Worm (Caenorhabditis elegans) whole organism, young adult: Measurements from ENCODE around the gene C25H3.17.

Experiments
- B0019.2 ChIP-seq: fragments of 200-800 bp; sonication (Bioruptor generic); conservative IDR thresholded peaks from 2 replicates; pipeline ENCODE4 v1.3.6; 2022; ENCODE audit warnings: missing genetic modification reagents, missing genetic modification characterization, missing compliant biosample characterization
- B0035.1 ChIP-seq: sonication (generic microtip); optimal IDR thresholded peaks from 2 replicates; lab custom pipeline; 2016; ENCODE audit warnings: missing genetic modification characterization, mild to moderate bottlenecking, missing compliant biosample characterization, missing genotype, missing genetic modification reagents
- B0261.1 ChIP-seq: sonication (generic microtip); optimal IDR thresholded peaks from 2 replicates; lab custom pipeline; 2016; ENCODE audit warnings: mild to moderate bottlenecking, missing genetic modification characterization, moderate library complexity, missing compliant biosample characterization
- C06A6.2 ChIP-seq: fragments of 200-800 bp; sonication (Bioruptor generic); conservative IDR thresholded peaks from 2 replicates; pipeline ENCODE4 v1.3.6; 2022; ENCODE audit warnings: missing genetic modification characterization, missing compliant biosample characterization
- D2030.7 ChIP-seq: fragments of 200-800 bp; sonication (Bioruptor generic); IDR thresholded peaks from 2 replicates; pipeline ENCODE4 v1.3.6; 2022; ENCODE audit warnings: missing genetic modification reagents, missing genetic modification characterization, missing compliant biosample characterization
- F49E8.2 ChIP-seq: sonication (generic microtip); optimal IDR thresholded peaks from 3 replicates; lab custom pipeline; 2017; ENCODE audit warnings: missing genetic modification characterization, mild to moderate bottlenecking, missing compliant biosample characterization, antibody characterized with exemption, moderate library complexity; ENCODE audit not compliant: insufficient read depth
- F55B11.4 ChIP-seq: sonication (generic microtip); optimal IDR thresholded peaks from 2 replicates; lab custom pipeline; 2016; ENCODE audit warnings: missing compliant biosample characterization, missing genetic modification characterization, borderline replicate concordance; ENCODE audit not compliant: insufficient read depth
- F57A8.1 ChIP-seq: fragments of 200-800 bp; sonication (Bioruptor generic); optimal IDR thresholded peaks from 2 replicates; lab custom pipeline; 2018; ENCODE audit warnings: mild to moderate bottlenecking, missing genetic modification characterization, moderate library complexity, missing compliant biosample characterization
- T26A5.8 ChIP-seq: sonication (generic microtip); optimal IDR thresholded peaks from 2 replicates; lab custom pipeline; 2016; ENCODE audit warnings: missing genetic modification characterization, missing compliant biosample characterization
- Y95B8A.8 ChIP-seq: fragments of 200-800 bp; sonication (Bioruptor generic); IDR thresholded peaks from 2 replicates; pipeline ENCODE4 v1.3.6; 2022; ENCODE audit warnings: missing genetic modification reagents, missing genetic modification characterization, missing compliant biosample characterization
- ZK185.1 ChIP-seq: sonication (generic microtip); optimal IDR thresholded peaks from 2 replicates; lab custom pipeline; 2016; ENCODE audit warnings: mild to moderate bottlenecking, missing genetic modification characterization, missing compliant biosample characterization; ENCODE audit not compliant: poor library complexity, severe bottlenecking
- ama-1 ChIP-seq, 3 experiments: fragments of 150-350 bp in 1 of 3; sonication (generic microtip) in 2 of 3; optimal IDR thresholded peaks; 2 replicates each; lab custom pipeline; 2014 to 2018; ENCODE audit warnings: missing biosample characterization in 2 of 3, missing genetic modification characterization in 2 of 3, missing genetic modification reagents in 2 of 3
- aptf-2 ChIP-seq: fragments of 200-800 bp; sonication (Bioruptor generic); conservative IDR thresholded peaks from 2 replicates; pipeline ENCODE4 v1.3.6; 2022; ENCODE audit warnings: missing genetic modification reagents, missing genetic modification characterization, missing compliant biosample characterization
- aptf-3 ChIP-seq: fragments of 200-800 bp; sonication (Bioruptor generic); IDR thresholded peaks from 2 replicates; pipeline ENCODE4 v1.3.6; 2022; ENCODE audit warnings: missing genetic modification characterization, missing compliant biosample characterization
- athp-1 ChIP-seq: sonication (generic microtip); optimal IDR thresholded peaks from 2 replicates; lab custom pipeline; 2017; ENCODE audit warnings: mild to moderate bottlenecking, missing genetic modification characterization, missing compliant biosample characterization
- attf-3 ChIP-seq: fragments of 200-800 bp; sonication (Bioruptor generic); conservative IDR thresholded peaks from 2 replicates; pipeline ENCODE4 v1.3.6; 2022; ENCODE audit warnings: missing genetic modification reagents, missing genetic modification characterization, missing compliant biosample characterization
- attf-6 ChIP-seq: fragments of 200-800 bp; sonication (Bioruptor generic); IDR thresholded peaks from 2 replicates; pipeline ENCODE4 v1.3.6; 2022; ENCODE audit warnings: missing genetic modification reagents, missing genetic modification characterization, missing compliant biosample characterization
- bed-2 ChIP-seq: fragments of 200-800 bp; sonication (Bioruptor generic); IDR thresholded peaks from 2 replicates; pipeline ENCODE4 v1.3.6; 2022; ENCODE audit warnings: missing genetic modification reagents, missing genetic modification characterization, missing compliant biosample characterization
- ccch-3 ChIP-seq: fragments of 200-800 bp; sonication (Bioruptor generic); optimal IDR thresholded peaks from 2 replicates; lab custom pipeline; 2018; ENCODE audit warnings: mild to moderate bottlenecking, missing genetic modification characterization, missing compliant biosample characterization
- cebp-1 ChIP-seq, 2 experiments: fragments of 200-800 bp in 1 of 2; sonication (Bioruptor generic) in 1 of 2; sonication (generic microtip) in 1 of 2; IDR thresholded peaks in 1 of 2; optimal IDR thresholded peaks in 1 of 2; 2 replicates each; pipeline versions ENCODE4 v1.3.6 to Lab custom; 2017 to 2022; ENCODE audit warnings: missing compliant biosample characterization in 2 of 2, missing genetic modification characterization in 2 of 2, mild to moderate bottlenecking in 1 of 2, missing genetic modification reagents in 1 of 2, moderate library complexity in 1 of 2
- ceh-100 ChIP-seq: fragments of 200-800 bp; sonication (Bioruptor generic); IDR thresholded peaks from 2 replicates; pipeline ENCODE4 v1.3.6; 2022; ENCODE audit warnings: missing genetic modification reagents, missing genetic modification characterization, missing compliant biosample characterization
- ceh-91 ChIP-seq: fragments of 200-800 bp; sonication (Bioruptor generic); IDR thresholded peaks from 2 replicates; pipeline ENCODE4 v1.3.6; 2022; ENCODE audit warnings: missing genetic modification reagents, missing genetic modification characterization, missing compliant biosample characterization
- egrh-3 ChIP-seq: fragments of 200-800 bp; sonication (Bioruptor generic); IDR thresholded peaks from 2 replicates; pipeline ENCODE4 v1.3.6; 2022; ENCODE audit warnings: missing genetic modification reagents, missing genetic modification characterization, missing compliant biosample characterization
- hlh-26 ChIP-seq: fragments of 200-800 bp; sonication (Bioruptor generic); conservative IDR thresholded peaks from 2 replicates; pipeline ENCODE4 v1.3.6; 2022; ENCODE audit warnings: missing genetic modification reagents, missing genetic modification characterization, missing compliant biosample characterization
- hmg-1.2 ChIP-seq: fragments of 200-800 bp; sonication (Bioruptor generic); IDR thresholded peaks from 2 replicates; pipeline ENCODE4 v1.3.6; 2022; ENCODE audit warnings: missing genetic modification reagents, missing genetic modification characterization, missing compliant biosample characterization
- hmg-20 ChIP-seq: fragments of 200-800 bp; sonication (Bioruptor generic); IDR thresholded peaks from 2 replicates; pipeline ENCODE4 v1.3.6; 2022; ENCODE audit warnings: missing genetic modification reagents, missing genetic modification characterization, missing compliant biosample characterization
- lag-1 ChIP-seq: fragments of 200-800 bp; sonication (Bioruptor generic); IDR thresholded peaks from 2 replicates; pipeline ENCODE4 v1.3.6; 2022; ENCODE audit warnings: missing genetic modification reagents, missing genetic modification characterization, missing compliant biosample characterization
- lin-26 ChIP-seq: fragments of 200-800 bp; sonication (Bioruptor generic); IDR thresholded peaks from 2 replicates; pipeline ENCODE4 v1.3.6; 2022; ENCODE audit warnings: missing genetic modification reagents, missing genetic modification characterization, missing compliant biosample characterization
- lin-54 ChIP-seq: fragments of 200-800 bp; sonication (Bioruptor generic); optimal IDR thresholded peaks from 2 replicates; lab custom pipeline; 2018; ENCODE audit warnings: mild to moderate bottlenecking, missing genetic modification characterization, missing compliant biosample characterization
- lir-1 ChIP-seq: fragments of 200-800 bp; sonication (Bioruptor generic); conservative IDR thresholded peaks from 2 replicates; pipeline ENCODE4 v1.3.6; 2022; ENCODE audit warnings: missing genetic modification reagents, missing genetic modification characterization, missing compliant biosample characterization
- lsl-1 ChIP-seq: fragments of 200-800 bp; sonication (Bioruptor generic); optimal IDR thresholded peaks from 2 replicates; lab custom pipeline; 2018; ENCODE audit warnings: mild to moderate bottlenecking, missing genetic modification characterization, moderate library complexity, missing compliant biosample characterization
- lsy-27 ChIP-seq: sonication (generic microtip); optimal IDR thresholded peaks from 2 replicates; lab custom pipeline; 2017; ENCODE audit warnings: missing genetic modification characterization, mild to moderate bottlenecking, missing compliant biosample characterization, antibody characterized with exemption, missing genotype, borderline replicate concordance; ENCODE audit not compliant: insufficient read depth
- madf-8 ChIP-seq: fragments of 200-800 bp; sonication (Bioruptor generic); conservative IDR thresholded peaks from 2 replicates; pipeline ENCODE4 v1.3.6; 2022; ENCODE audit warnings: missing genetic modification reagents, missing genetic modification characterization, missing compliant biosample characterization
- nhr-120 ChIP-seq: fragments of 200-800 bp; sonication (Bioruptor generic); IDR thresholded peaks from 2 replicates; pipeline ENCODE4 v1.3.6; 2022; ENCODE audit warnings: missing genetic modification characterization, missing compliant biosample characterization
- nhr-80 ChIP-seq: sonication (generic microtip); optimal IDR thresholded peaks from 2 replicates; lab custom pipeline; 2016; ENCODE audit warnings: missing genetic modification characterization, missing compliant biosample characterization
- pbrm-1 ChIP-seq: fragments of 200-800 bp; sonication (Bioruptor generic); IDR thresholded peaks from 2 replicates; pipeline ENCODE4 v1.3.6; 2022; ENCODE audit warnings: missing genetic modification reagents, missing genetic modification characterization, missing compliant biosample characterization
- pha-4 ChIP-seq: fragments of 150-350 bp; sonication (generic microtip); optimal IDR thresholded peaks from 2 replicates; lab custom pipeline; 2014; ENCODE audit warnings: missing biosample characterization, missing genetic modification reagents, missing genetic modification characterization
- rcor-1 ChIP-seq: fragments of 200-800 bp; sonication (Bioruptor generic); IDR thresholded peaks from 2 replicates; pipeline ENCODE4 v1.3.6; 2022; ENCODE audit warnings: missing genetic modification reagents, missing genetic modification characterization, missing compliant biosample characterization
- rec-8 ChIP-seq, 2 experiments: sonication (generic microtip); optimal IDR thresholded peaks; 2 replicates each; lab custom pipeline; 2016; ENCODE audit warnings: mild to moderate bottlenecking in 2 of 2, missing genetic modification characterization in 2 of 2, missing genetic modification reagents in 2 of 2, missing genotype in 2 of 2, missing biosample characterization in 1 of 2, missing compliant biosample characterization in 1 of 2, moderate library complexity in 1 of 2
- rpc-1 ChIP-seq, 2 experiments: fragments of 150-350 bp in 1 of 2; sonication (generic microtip) in 1 of 2; optimal IDR thresholded peaks; 2 replicates each; lab custom pipeline; 2014 to 2018; ENCODE audit warnings: missing biosample characterization in 1 of 2, missing genetic modification characterization in 1 of 2, missing genetic modification reagents in 1 of 2, missing genotype in 1 of 2
- sdz-38 ChIP-seq: sonication (generic microtip); optimal IDR thresholded peaks from 2 replicates; lab custom pipeline; 2016; ENCODE audit warnings: missing genotype, missing genetic modification characterization, missing compliant biosample characterization
- snpc-1.3 ChIP-seq: sonication (generic microtip); optimal IDR thresholded peaks from 2 replicates; lab custom pipeline; 2017; ENCODE audit warnings: missing genetic modification characterization, mild to moderate bottlenecking, missing compliant biosample characterization, antibody characterized with exemption, moderate library complexity, missing genotype, missing genetic modification reagents; ENCODE audit not compliant: insufficient read depth
- unc-62 ChIP-seq: fragments of 150-350 bp; optimal IDR thresholded peaks from 2 replicates; lab custom pipeline; 2014; ENCODE audit warnings: missing biosample characterization, missing genetic modification reagents, missing genetic modification characterization
- zfh-2 ChIP-seq: fragments of 200-800 bp; sonication (Bioruptor generic); conservative IDR thresholded peaks from 2 replicates; pipeline ENCODE4 v1.3.6; 2022; ENCODE audit warnings: missing genetic modification reagents, missing genetic modification characterization, missing compliant biosample characterization
- zim-3 ChIP-seq: sonication (generic microtip); optimal IDR thresholded peaks from 2 replicates; lab custom pipeline; 2017; ENCODE audit warnings: mild to moderate bottlenecking, missing genetic modification characterization, moderate library complexity, missing compliant biosample characterization
- ztf-28 ChIP-seq: fragments of 200-800 bp; sonication (Bioruptor generic); IDR thresholded peaks from 2 replicates; pipeline ENCODE4 v1.3.6; 2022; ENCODE audit warnings: missing genetic modification reagents, missing genetic modification characterization, missing compliant biosample characterization
- ztf-6 ChIP-seq: fragments of 200-800 bp; sonication (Bioruptor generic); IDR thresholded peaks from 2 replicates; pipeline ENCODE4 v1.3.6; 2022; ENCODE audit warnings: missing genetic modification reagents, missing genetic modification characterization, missing compliant biosample characterization

C25H3.17 gene

ce11 chrII:5714807-5715206 lies 45.3 kb upstream of the C25H3.17 start, which contains the start of the genes tiar-1 and lelo-4 (continued):
- TF ChIP-seq cebp-1 (GFP tag; IDR thresholded peaks at IDR 0.05; lab: Robert Waterston, UW) (no peak), cebp-1 (tag; optimal IDR thresholded peaks at IDR 0.05; lab: Kevin White, UChicago) (peak; percentile 42), lsy-27 (tag; lab: Kevin White, UChicago) (peak; percentile 48), D2030.7 (peak; percentile 19; the same call in 1 of the 2 replicates), ccch-3 (GFP tag; lab: Kevin White, UChicago) (no peak), bed-2 (no peak), ZK185.1 (tag; lab: Kevin White, UChicago) (peak; percentile 29), egrh-3 (no peak), F49E8.2 (tag; lab: Kevin White, UChicago) (no peak), B0019.2 (no peak), lin-26 (GFP tag; lab: Robert Waterston, UW) (no peak), lsl-1 (peak; percentile 14), athp-1 (no peak), zfh-2 (GFP tag; lab: Robert Waterston, UW) (no peak), snpc-1.3 (tag; lab: Kevin White, UChicago) (peak; percentile 52), hmg-1.2 (peak; percentile 43; the same call in 1 of the 2 replicates), pha-4 (tag; lab: Kevin White, UChicago) (no peak), ceh-100 (peak; percentile 44; the same call in 1 of the 2 replicates), unc-62 (GFP tag; lab: Kevin White, UChicago) (no peak), zim-3 (tag; lab: Kevin White, UChicago) (no peak), F57A8.1 (GFP tag; lab: Kevin White, UChicago) (no peak), ztf-28 (GFP tag; lab: Robert Waterston, UW) (no peak), pbrm-1 (GFP tag; lab: Robert Waterston, UW) (no peak), aptf-2 (no peak), B0035.1 (tag; lab: Kevin White, UChicago) (no peak), lir-1 (GFP tag; lab: Robert Waterston, UW) (no peak), T26A5.8 (tag; lab: Kevin White, UChicago) (no peak), rpc-1 (optimal IDR thresholded peaks at IDR 0.05; lab: Kevin White, UChicago) (no peak), rpc-1 (tag; optimal IDR thresholded peaks at IDR 0.05; lab: Kevin White, UChicago) (no peak), lag-1 (GFP tag; lab: Robert Waterston, UW) (no peak), attf-3 (no peak), aptf-3 (no peak), lin-54 (GFP tag; lab: Kevin White, UChicago) (peak; percentile 93), attf-6 (GFP tag; lab: Robert Waterston, UW) (no peak), nhr-80 (tag; lab: Kevin White, UChicago) (peak; percentile 27), F55B11.4 (no peak), Y95B8A.8 (GFP tag; lab: Robert Waterston, UW) (no peak), rcor-1 (GFP tag; lab: Robert Waterston, UW) (no peak), hlh-26 (GFP tag; lab: Robert Waterston, UW) (no peak), C06A6.2 (GFP tag; lab: Robert Waterston, UW) (no peak), hmg-20 (GFP tag; lab: Robert Waterston, UW) (no peak), madf-8 (no peak), rec-8 (tag; optimal IDR thresholded peaks at IDR 0.05; lab: Kevin White, UChicago) (no peak), ztf-6 (GFP tag; lab: Robert Waterston, UW) (no peak), ceh-91 (GFP tag; lab: Robert Waterston, UW) (no peak), sdz-38 (tag; lab: Kevin White, UChicago) (no peak), nhr-120 (GFP tag; lab: Robert Waterston, UW) (no peak), B0261.1 (tag; lab: Kevin White, UChicago) (no peak), ama-1 (optimal IDR thresholded peaks at IDR 0.05; lab: Kevin White, UChicago) (no peak), ama-1 (GFP tag; optimal IDR thresholded peaks at IDR 0.05; lab: Kevin White, UChicago) (no peak)
